Fruit fly (Drosophila melanogaster) whole organism, embryonic: ENCODE results near the gene S6KL.

Experiments used
- CG10979 ChIP-seq: fragments of 200-800 bp; sonication (Bioruptor generic); optimal IDR thresholded peaks from 2 replicates; lab custom pipeline; 2018; ENCODE audit warnings: missing biosample characterization, mild to moderate bottlenecking, missing genetic modification characterization, moderate library complexity
- CG6272 ChIP-seq: fragments of 200-800 bp; sonication (Bioruptor generic); IDR thresholded peaks from 2 replicates; pipeline ENCODE4 v1.3.6; 2022; ENCODE audit warnings: missing biosample characterization, missing genetic modification characterization
- Lim3 ChIP-seq: fragments of 200-800 bp; sonication (Bioruptor generic); IDR thresholded peaks from 2 replicates; pipeline ENCODE4 v1.3.6; 2022; ENCODE audit warnings: missing biosample characterization, missing genetic modification characterization
- Meics ChIP-seq: fragments of 200-800 bp; sonication (Bioruptor generic); optimal IDR thresholded peaks from 2 replicates; lab custom pipeline; 2017; ENCODE audit warnings: missing biosample characterization, mild to moderate bottlenecking, missing genetic modification characterization
- Nf-YB ChIP-seq: fragments of 200-800 bp; sonication (Bioruptor generic); optimal IDR thresholded peaks from 3 replicates; lab custom pipeline; 2019; ENCODE audit warnings: missing biosample characterization, mild to moderate bottlenecking, missing genetic modification characterization, moderate library complexity
- dmrt99B ChIP-seq: fragments of 200-800 bp; sonication (Bioruptor generic); optimal IDR thresholded peaks from 2 replicates; lab custom pipeline; 2018; ENCODE audit warnings: missing biosample characterization, mild to moderate bottlenecking, missing genetic modification characterization, moderate library complexity
- gt ChIP-seq: fragments of 200-800 bp; sonication (Bioruptor generic); IDR thresholded peaks from 2 replicates; pipeline ENCODE4 v1.3.6; 2022; ENCODE audit warnings: missing biosample characterization, missing genetic modification characterization
- salm ChIP-seq: fragments of 200-800 bp; sonication (Bioruptor generic); optimal IDR thresholded peaks from 2 replicates; lab custom pipeline; 2018; ENCODE audit warnings: missing biosample characterization, mild to moderate bottlenecking, missing genetic modification characterization

DNA sequence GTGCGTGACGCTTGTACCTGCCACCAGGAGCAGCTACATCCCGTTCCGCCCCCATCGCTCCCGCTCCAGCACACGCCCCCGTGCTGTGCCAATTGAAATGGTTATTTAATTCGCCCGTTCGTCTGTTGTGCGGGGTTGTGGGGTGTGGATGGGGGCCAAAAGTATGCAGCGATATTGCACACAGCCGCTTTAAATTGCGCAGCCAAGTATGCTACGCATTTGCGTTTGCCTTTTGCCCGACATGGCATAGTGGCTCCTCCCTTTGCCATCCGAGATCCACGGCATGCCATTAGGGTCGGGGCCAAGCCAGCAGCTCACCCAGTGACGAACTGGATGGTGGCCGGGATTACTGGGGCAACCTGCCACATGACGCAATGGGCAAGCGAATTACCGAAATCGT lies 16.3 kb upstream of the S6KL start:
- no peak for TF ChIP-seq Lim3 (GFP tag; lab: Robert Waterston, UW)
- no peak for TF ChIP-seq salm (tag; lab: Kevin White, UChicago)
- no peak for TF ChIP-seq dmrt99B (tag; lab: Kevin White, UChicago)
- TF ChIP-seq CG6272 (GFP tag; lab: Robert Waterston, UW): no peak
- TF ChIP-seq Meics (GFP tag; lab: Kevin White, UChicago): no peak
- TF ChIP-seq CG10979 (tag; lab: Kevin White, UChicago): no peak
- no peak for TF ChIP-seq Nf-YB (GFP tag; lab: Kevin White, UChicago)
- TF ChIP-seq gt (GFP tag; lab: Robert Waterston, UW): no peak
